Worm (Caenorhabditis elegans) whole organism, L4 larva: ENCODE measurements around the gene ufd-3.

Experiments
- F26F4.8 ChIP-seq: fragments of 200-800 bp; sonication (Bioruptor generic); conservative IDR thresholded peaks from 2 replicates; pipeline ENCODE4 v1.3.6; 2022; ENCODE audit warnings: missing genetic modification characterization, missing compliant biosample characterization
- F44E2.7 ChIP-seq: fragments of 200-800 bp; sonication (Bioruptor generic); IDR thresholded peaks from 2 replicates; pipeline ENCODE4 v2.1.2; 2022; ENCODE audit warnings: missing genetic modification characterization, missing compliant biosample characterization
- F49E8.2 ChIP-seq: sonication (generic microtip); optimal IDR thresholded peaks from 2 replicates; lab custom pipeline; 2016; ENCODE audit warnings: missing compliant biosample characterization, mild to moderate bottlenecking, missing genetic modification characterization, borderline replicate concordance
- T26A8.4 ChIP-seq: fragments of 200-800 bp; sonication (Bioruptor generic); IDR thresholded peaks from 2 replicates; pipeline ENCODE4 v1.3.6; 2022; ENCODE audit warnings: missing genetic modification characterization, missing compliant biosample characterization
- Y105C5A.15 ChIP-seq: fragments of 200-800 bp; sonication (Bioruptor generic); IDR thresholded peaks from 2 replicates; pipeline ENCODE4 v1.3.6; 2022; ENCODE audit warnings: missing genetic modification characterization, missing compliant biosample characterization
- Y5F2A.4 ChIP-seq: fragments of 200-800 bp; sonication (Bioruptor generic); optimal IDR thresholded peaks from 2 replicates; lab custom pipeline; 2018; ENCODE audit warnings: mild to moderate bottlenecking, missing genetic modification characterization, missing compliant biosample characterization
- Y75B8A.6 ChIP-seq: fragments of 200-800 bp; sonication (Bioruptor generic); IDR thresholded peaks from 2 replicates; pipeline ENCODE4 v1.3.6; 2022; ENCODE audit warnings: missing genetic modification reagents, missing genetic modification characterization, missing compliant biosample characterization
- ZK337.2 ChIP-seq: fragments of 200-800 bp; sonication (Bioruptor generic); IDR thresholded peaks from 2 replicates; pipeline ENCODE4 v1.3.6; 2022; ENCODE audit warnings: missing genetic modification reagents, missing genetic modification characterization, missing compliant biosample characterization
- aha-1 ChIP-seq: fragments of 150-350 bp; peaks from one replicate; lab custom pipeline; 2014; ENCODE audit warnings: missing biosample characterization, missing genetic modification characterization
- ama-1 ChIP-seq: fragments of 150-350 bp; optimal IDR thresholded peaks from 2 replicates; lab custom pipeline; 2014; ENCODE audit warnings: inconsistent platforms, mixed read lengths
- ceh-20 ChIP-seq: fragments of 200-800 bp; sonication (Bioruptor generic); IDR thresholded peaks from 2 replicates; pipeline ENCODE4 v1.3.6; 2022; ENCODE audit warnings: missing genetic modification reagents, missing genetic modification characterization, missing compliant biosample characterization
- ceh-28 ChIP-seq: fragments of 150-350 bp; optimal IDR thresholded peaks from 2 replicates; lab custom pipeline; 2014; ENCODE audit warnings: missing biosample characterization, missing genetic modification reagents, missing genetic modification characterization
- ceh-82 ChIP-seq: sonication (generic microtip); optimal IDR thresholded peaks from 2 replicates; lab custom pipeline; 2017; ENCODE audit warnings: missing biosample characterization, missing genetic modification characterization
- dmd-6 ChIP-seq: fragments of 200-800 bp; sonication (Bioruptor generic); IDR thresholded peaks from 2 replicates; pipeline ENCODE4 v1.3.6; 2022; ENCODE audit warnings: missing genetic modification reagents, missing genetic modification characterization, missing compliant biosample characterization
- dmd-9 ChIP-seq: fragments of 200-800 bp; sonication (Bioruptor generic); IDR thresholded peaks from 2 replicates; pipeline ENCODE4 v1.3.6; 2022; ENCODE audit warnings: missing genetic modification reagents, missing genetic modification characterization, missing compliant biosample characterization
- dpl-1 ChIP-seq: fragments of 150-350 bp; optimal IDR thresholded peaks from 2 replicates; lab custom pipeline; 2014; ENCODE audit warnings: missing biosample characterization, missing genetic modification reagents, missing genetic modification characterization
- duxl-1 ChIP-seq: sonication (generic microtip); optimal IDR thresholded peaks from 2 replicates; lab custom pipeline; 2016; ENCODE audit warnings: mild to moderate bottlenecking, missing genetic modification characterization, moderate library complexity, missing compliant biosample characterization; ENCODE audit not compliant: poor library complexity
- dve-1 ChIP-seq: sonication (generic microtip); optimal IDR thresholded peaks from 2 replicates; lab custom pipeline; 2017; ENCODE audit warnings: antibody characterized with exemption, mild to moderate bottlenecking, missing genetic modification characterization, missing compliant biosample characterization; ENCODE audit not compliant: insufficient read depth
- egl-27 ChIP-seq: sonication (generic microtip); optimal IDR thresholded peaks from 3 replicates; lab custom pipeline; 2017; ENCODE audit warnings: missing biosample characterization, missing genetic modification reagents, missing genetic modification characterization
- fos-1 ChIP-seq: fragments of 150-350 bp; optimal IDR thresholded peaks from 2 replicates; lab custom pipeline; 2014; ENCODE audit warnings: missing biosample characterization, missing genetic modification characterization
- hif-1 ChIP-seq, 2 experiments: sonication (generic microtip); optimal IDR thresholded peaks; 2 replicates each; lab custom pipeline; 2016 to 2017; ENCODE audit warnings: missing compliant biosample characterization in 2 of 2, missing genetic modification characterization in 2 of 2, missing genetic modification reagents in 2 of 2, missing genotype in 2 of 2, mild to moderate bottlenecking in 1 of 2
- hlh-11 ChIP-seq: fragments of 200-800 bp; sonication (Bioruptor generic); optimal IDR thresholded peaks from 2 replicates; lab custom pipeline; 2018; ENCODE audit warnings: mild to moderate bottlenecking, missing genetic modification characterization, missing compliant biosample characterization
- hlh-30 ChIP-seq: sonication (generic microtip); optimal IDR thresholded peaks from 2 replicates; lab custom pipeline; 2017; ENCODE audit warnings: antibody characterized with exemption, mild to moderate bottlenecking, missing genetic modification characterization, missing compliant biosample characterization; ENCODE audit not compliant: insufficient read depth
- hmg-1.1 ChIP-seq: fragments of 200-800 bp; sonication (Bioruptor generic); IDR thresholded peaks from 2 replicates; pipeline ENCODE4 v1.3.6; 2022; ENCODE audit warnings: missing genetic modification reagents, missing genetic modification characterization, missing compliant biosample characterization
- lim-7 ChIP-seq: fragments of 200-800 bp; sonication (Bioruptor generic); IDR thresholded peaks from 2 replicates; pipeline ENCODE4 v1.3.6; 2022; ENCODE audit warnings: missing genetic modification characterization, missing compliant biosample characterization
- lin-13 ChIP-seq: fragments of 150-350 bp; optimal IDR thresholded peaks from 2 replicates; lab custom pipeline; 2014; ENCODE audit warnings: missing biosample characterization, missing genetic modification reagents, missing genetic modification characterization
- madf-5 ChIP-seq, 2 experiments: fragments of 200-800 bp; sonication (Bioruptor generic); IDR thresholded peaks; 2 replicates each; pipeline ENCODE4 v1.3.6; 2022; ENCODE audit warnings: missing compliant biosample characterization in 2 of 2, missing genetic modification characterization in 2 of 2
- madf-9 ChIP-seq: fragments of 200-800 bp; sonication (Bioruptor generic); conservative IDR thresholded peaks from 2 replicates; pipeline ENCODE4 v1.3.6; 2022; ENCODE audit warnings: missing genetic modification reagents, missing genetic modification characterization, missing compliant biosample characterization
- mxl-3 ChIP-seq: fragments of 200-800 bp; sonication (Bioruptor generic); optimal IDR thresholded peaks from 2 replicates; lab custom pipeline; 2018; ENCODE audit warnings: mild to moderate bottlenecking, missing genetic modification characterization, missing compliant biosample characterization
- nhr-102 ChIP-seq: sonication (generic microtip); optimal IDR thresholded peaks from 2 replicates; lab custom pipeline; 2016; ENCODE audit warnings: mild to moderate bottlenecking, missing genetic modification characterization, moderate library complexity, missing compliant biosample characterization
- nhr-111 ChIP-seq: fragments of 200-800 bp; sonication (Bioruptor generic); optimal IDR thresholded peaks from 2 replicates; lab custom pipeline; 2018; ENCODE audit warnings: mild to moderate bottlenecking, missing genetic modification characterization, missing compliant biosample characterization
- nhr-237 ChIP-seq: sonication (generic microtip); optimal IDR thresholded peaks from 2 replicates; lab custom pipeline; 2017; ENCODE audit warnings: missing biosample characterization, missing genetic modification characterization
- nhr-25 ChIP-seq: sonication (generic microtip); optimal IDR thresholded peaks from 2 replicates; lab custom pipeline; 2017; ENCODE audit warnings: missing genetic modification characterization, mild to moderate bottlenecking, missing compliant biosample characterization, antibody characterized with exemption, moderate library complexity, borderline replicate concordance; ENCODE audit not compliant: insufficient read depth
- nhr-76 ChIP-seq: fragments of 150-350 bp; optimal IDR thresholded peaks from 2 replicates; lab custom pipeline; 2014; ENCODE audit warnings: missing biosample characterization, missing genetic modification characterization
- pqm-1 ChIP-seq: sonication (generic microtip); optimal IDR thresholded peaks from 2 replicates; lab custom pipeline; 2017; ENCODE audit warnings: missing biosample characterization, missing genetic modification characterization
- rbr-2 ChIP-seq: sonication (generic microtip); optimal IDR thresholded peaks from 2 replicates; lab custom pipeline; 2016; ENCODE audit warnings: missing genotype, missing genetic modification characterization, missing compliant biosample characterization
- skn-1 ChIP-seq: fragments of 150-350 bp; optimal IDR thresholded peaks from 2 replicates; lab custom pipeline; 2014; ENCODE audit warnings: missing biosample characterization, missing genetic modification characterization
- snpc-1.2 ChIP-seq: fragments of 200-800 bp; sonication (Bioruptor generic); IDR thresholded peaks from 2 replicates; pipeline ENCODE4 v1.3.6; 2022; ENCODE audit warnings: missing genetic modification reagents, missing genetic modification characterization, missing compliant biosample characterization
- spr-1 ChIP-seq: sonication (generic microtip); optimal IDR thresholded peaks from 2 replicates; lab custom pipeline; 2016; ENCODE audit warnings: mild to moderate bottlenecking, missing genetic modification characterization, missing compliant biosample characterization
- unc-130 ChIP-seq: sonication (generic microtip); optimal IDR thresholded peaks from 2 replicates; lab custom pipeline; 2016; ENCODE audit warnings: missing genetic modification reagents, missing genetic modification characterization, missing compliant biosample characterization
- unc-62 ChIP-seq, 3 experiments: fragments of 150-350 bp in 1 of 3; sonication (generic microtip); optimal IDR thresholded peaks in 2 of 3; peaks in 1 of 3; 1 replicate in 1 of 3; 2 replicates in 2 of 3; lab custom pipeline; 2014 to 2017; ENCODE audit warnings: missing biosample characterization in 3 of 3, missing genetic modification characterization in 3 of 3, missing genetic modification reagents in 3 of 3, missing genotype in 1 of 3
- vab-7 ChIP-seq: fragments of 200-800 bp; sonication (Bioruptor generic); IDR thresholded peaks from 2 replicates; pipeline ENCODE4 v1.3.6; 2022; ENCODE audit warnings: missing genetic modification reagents, missing genetic modification characterization, missing compliant biosample characterization
- zfp-3 ChIP-seq: fragments of 200-800 bp; sonication (Bioruptor generic); conservative IDR thresholded peaks from 2 replicates; pipeline ENCODE4 v1.3.6; 2022; ENCODE audit warnings: missing genetic modification reagents, missing genetic modification characterization, missing compliant biosample characterization

ufd-3 gene

ce11 chrII:9917904-9918303 lies 22.6 kb upstream of the ufd-3 start, which contains the start of gene C05C10.8:
C05C10.8 (minus strand) TSS chrII:9918004.
- TF ChIP-seq hlh-30 (tag; lab: Kevin White, UChicago) (no peak), hlh-11 (tag; lab: Kevin White, UChicago) (no peak), hmg-1.1 (no peak), nhr-237 (no peak), ceh-20 (no peak), rbr-2 (tag; lab: Kevin White, UChicago) (no peak), Y5F2A.4 (no peak), spr-1 (tag; lab: Kevin White, UChicago) (no peak), zfp-3 (GFP tag; lab: Robert Waterston, UW) (no peak), T26A8.4 (GFP tag; lab: Robert Waterston, UW) (no peak), nhr-25 (no peak), dmd-6 (GFP tag; lab: Robert Waterston, UW) (no peak), dpl-1 (GFP tag; lab: Kevin White, UChicago) (no peak), lim-7 (no peak), skn-1 (tag; lab: Kevin White, UChicago) (no peak), Y105C5A.15 (GFP tag; lab: Robert Waterston, UW) (no peak), F44E2.7 (GFP tag; lab: Robert Waterston, UW) (no peak)

- TF ChIP-seq pqm-1 = no peak
- TF ChIP-seq, all 104 proteins: peak for 0
Observed at ce11 chrII:9920468-9920867, 20.1 kb upstream of the ufd-3 start, which contains the start of gene pho-10. pho-10 (minus strand) TSS chrII:9920568.

ce11 chrII:9921622-9922269 lies 18.8 kb upstream of the ufd-3 start, which contains the start of gene C05C10.2:
C05C10.2 (plus strand) TSS chrII:9922219.
- no peak for TF ChIP-seq ceh-82 (tag; lab: Kevin White, UChicago)
- no peak for TF ChIP-seq vab-7 (GFP tag; lab: Robert Waterston, UW)
- no peak for TF ChIP-seq Y75B8A.6 (GFP tag; lab: Robert Waterston, UW)
- TF ChIP-seq hlh-11 (tag; lab: Kevin White, UChicago) = no peak
- no peak for TF ChIP-seq hif-1 (tag; optimal IDR thresholded peaks at IDR 0.05; lab: Kevin White, UChicago)
- no peak for TF ChIP-seq unc-130 (GFP tag; lab: Kevin White, UChicago)
- TF ChIP-seq nhr-111 = no peak
- no peak for TF ChIP-seq nhr-102 (tag; lab: Kevin White, UChicago)
- no peak for TF ChIP-seq mxl-3 (GFP tag; lab: Kevin White, UChicago)
- TF ChIP-seq T26A8.4 (GFP tag; lab: Robert Waterston, UW) = no peak
- TF ChIP-seq dve-1 (tag; lab: Kevin White, UChicago) = no peak
- TF ChIP-seq ceh-28 (tag; lab: Kevin White, UChicago) = no peak
- peak in 1 of 2 experiments; percentile 42 for TF ChIP-seq unc-62 (GFP tag; optimal IDR thresholded peaks at IDR 0.05 in 1 of 2; lab: Kevin White, UChicago)
- no peak for TF ChIP-seq unc-62 (tag; optimal IDR thresholded peaks at IDR 0.05; lab: Kevin White, UChicago)
- TF ChIP-seq aha-1 = peak; percentile 72

- TF ChIP-seq nhr-111 (no peak), aha-1 (peak; percentile 91)
Observed at ce11 chrII:9928470-9928869, 12.1 kb upstream of the ufd-3 start.

- TF ChIP-seq egl-27 (tag; lab: Kevin White, UChicago) (no peak), Y105C5A.15 (GFP tag; lab: Robert Waterston, UW) (no peak), lin-13 (GFP tag; lab: Kevin White, UChicago) (no peak), duxl-1 (tag; lab: Kevin White, UChicago) (peak; percentile 30), vab-7 (GFP tag; lab: Robert Waterston, UW) (no peak), ceh-82 (tag; lab: Kevin White, UChicago) (no peak), madf-5 (GFP tag; IDR thresholded peaks at IDR 0.05; lab: Robert Waterston, UW) (no peak), F26F4.8 (no peak), fos-1 (no peak), snpc-1.2 (no peak), dmd-9 (GFP tag; lab: Robert Waterston, UW) (no peak), F49E8.2 (tag; lab: Kevin White, UChicago) (no peak), ZK337.2 (no peak), madf-9 (GFP tag; lab: Robert Waterston, UW) (no peak), nhr-76 (tag; lab: Kevin White, UChicago) (no peak), ama-1 (lab: Kevin White, UChicago) (no peak)
Observed at ce11 chrII:9931012-9931411, 9.5 kb upstream of the ufd-3 start.
